Worm (Caenorhabditis elegans): ENCODE measurements around the gene C12D12.3.

- TF ChIP-seq madf-10 (tag; optimal IDR thresholded peaks at IDR 0.05) (no peak), dpl-1 (GFP tag; optimal IDR thresholded peaks at IDR 0.05) (no peak), lin-35 (GFP tag; optimal IDR thresholded peaks at IDR 0.05) (no peak), dox-1 (GFP tag; IDR thresholded peaks at IDR 0.05) (no peak), rcor-1 (GFP tag; IDR thresholded peaks at IDR 0.05) (no peak), ztf-26 (tag; optimal IDR thresholded peaks at IDR 0.05) (no peak), tbx-9 (tag; optimal IDR thresholded peaks at IDR 0.05; ENCODE audit: borderline replicate concordance) (no peak), D2030.7 (GFP tag; IDR thresholded peaks at IDR 0.05) (no peak), ama-1 (optimal IDR thresholded peaks at IDR 0.05) (no peak), ama-1 (GFP tag; optimal IDR thresholded peaks at IDR 0.05) (no peak), aptf-2 (GFP tag; conservative IDR thresholded peaks at IDR 0.05) (no peak), F10E7.11 (tag; optimal IDR thresholded peaks at IDR 0.05) (no peak)
These were observed 37.6 kb downstream of the C12D12.3 start for ce11 chrX:3526712-3527111.

Data from whole organism, young adult.